Worm (Caenorhabditis elegans) whole organism, early embryonic: ENCODE results near the gene Y59H11AM.1.

Experiments
- ama-1 ChIP-seq: fragments of 150-350 bp; optimal IDR thresholded peaks from 2 replicates; lab custom pipeline; 2014
- hnd-1 ChIP-seq: sonication (generic microtip); optimal IDR thresholded peaks from 2 replicates; lab custom pipeline; 2016; ENCODE audit warnings: missing genetic modification characterization, missing compliant biosample characterization

ce11 chrIV:8540268-8540667, 31.0 kb upstream of the Y59H11AM.1 start:
- TF ChIP-seq hnd-1 (tag; lab: Kevin White, UChicago) (no peak), ama-1 (lab: Kevin White, UChicago) (no peak)
